Worm (Caenorhabditis elegans) whole organism, late embryonic: ENCODE data around the gene F58B4.3.

Source experiments
- ama-1 ChIP-seq: fragments of 150-350 bp; optimal IDR thresholded peaks from 2 replicates; lab custom pipeline; 2014
- ceh-18 ChIP-seq: sonication (generic microtip); optimal IDR thresholded peaks from 2 replicates; lab custom pipeline; 2016; ENCODE audit warnings: missing genetic modification characterization, missing compliant biosample characterization
- ceh-2 ChIP-seq: sonication (generic microtip); optimal IDR thresholded peaks from 2 replicates; lab custom pipeline; 2016; ENCODE audit warnings: missing genotype, missing genetic modification characterization, missing compliant biosample characterization
- ceh-22 ChIP-seq: sonication (generic microtip); optimal IDR thresholded peaks from 2 replicates; lab custom pipeline; 2017; ENCODE audit warnings: missing biosample characterization, missing genetic modification characterization
- ceh-9 ChIP-seq: sonication (generic microtip); optimal IDR thresholded peaks from 2 replicates; lab custom pipeline; 2016; ENCODE audit warnings: mild to moderate bottlenecking, missing genetic modification characterization, inconsistent platforms, missing compliant biosample characterization
- dmd-4 ChIP-seq: sonication (generic microtip); optimal IDR thresholded peaks from 2 replicates; lab custom pipeline; 2016; ENCODE audit warnings: borderline replicate concordance, missing genetic modification characterization, missing compliant biosample characterization
- elt-2 ChIP-seq: sonication (generic microtip); optimal IDR thresholded peaks from 2 replicates; lab custom pipeline; 2016; ENCODE audit warnings: missing genetic modification reagents, missing genetic modification characterization, missing compliant biosample characterization
- pax-1 ChIP-seq: fragments of 150-350 bp; optimal IDR thresholded peaks from 2 replicates; lab custom pipeline; 2014; ENCODE audit warnings: missing biosample characterization, missing genetic modification characterization
- pros-1 ChIP-seq: fragments of 150-350 bp; optimal IDR thresholded peaks from 2 replicates; lab custom pipeline; 2014; ENCODE audit warnings: missing biosample characterization, missing genetic modification reagents, missing genetic modification characterization
- unc-86 ChIP-seq: sonication (generic microtip); optimal IDR thresholded peaks from 2 replicates; lab custom pipeline; 2016; ENCODE audit warnings: missing genetic modification characterization, missing compliant biosample characterization

- TF ChIP-seq pros-1 (tag; lab: Kevin White, UChicago) (no peak), ceh-22 (tag; lab: Kevin White, UChicago) (no peak), ceh-9 (tag; lab: Kevin White, UChicago) (no peak), dmd-4 (no peak), unc-86 (tag; lab: Kevin White, UChicago) (no peak), pax-1 (tag; lab: Kevin White, UChicago) (no peak), ceh-2 (tag; lab: Kevin White, UChicago) (no peak), elt-2 (no peak), ceh-18 (tag; lab: Kevin White, UChicago) (no peak), ama-1 (lab: Kevin White, UChicago) (no peak)
Observed at ce11 chrV:10886405-10886887, 43.2 kb upstream of the F58B4.3 start, which contains the start of gene F32D8.3.
